Fruit fly (Drosophila melanogaster) whole organism, embryonic: Measurements from ENCODE around the gene CG15927.

Experiments
- Atf3 ChIP-seq: fragments of 200-800 bp; sonication (Bioruptor generic); optimal IDR thresholded peaks from 3 replicates; lab custom pipeline; 2016; ENCODE audit warnings: missing biosample characterization, missing genetic modification characterization
- BEAF-32 ChIP-seq: fragments of 200-800 bp; sonication (Bioruptor generic); optimal IDR thresholded peaks from 3 replicates; lab custom pipeline; 2017; ENCODE audit warnings: missing biosample characterization, missing genetic modification characterization, mild to moderate bottlenecking, moderate library complexity, missing genetic modification reagents
- CG12155 ChIP-seq: fragments of 200-800 bp; sonication (Bioruptor generic); optimal IDR thresholded peaks from 3 replicates; lab custom pipeline; 2016; ENCODE audit warnings: missing biosample characterization, missing genetic modification characterization
- CG13123 ChIP-seq: fragments of 200-800 bp; sonication (Bioruptor generic); optimal IDR thresholded peaks from 2 replicates; lab custom pipeline; 2016; ENCODE audit warnings: missing biosample characterization, missing genetic modification characterization
- CG13296 ChIP-seq: fragments of 200-800 bp; sonication (Bioruptor generic); optimal IDR thresholded peaks from 3 replicates; lab custom pipeline; 2018; ENCODE audit warnings: missing biosample characterization, mild to moderate bottlenecking, missing genetic modification characterization
- CG17612 ChIP-seq: fragments of 200-800 bp; sonication (Bioruptor generic); IDR thresholded peaks from 2 replicates; pipeline ENCODE4 v1.3.6; 2022; ENCODE audit warnings: missing biosample characterization, missing genetic modification characterization
- CG17829 ChIP-seq: fragments of 200-800 bp; optimal IDR thresholded peaks from 2 replicates; lab custom pipeline; 2019; ENCODE audit warnings: missing biosample characterization, mild to moderate bottlenecking, missing genetic modification characterization, moderate library complexity
- CG18476 ChIP-seq: fragments of 200-800 bp; sonication (Bioruptor generic); optimal IDR thresholded peaks from 2 replicates; lab custom pipeline; 2016; ENCODE audit warnings: missing biosample characterization, mild to moderate bottlenecking, missing genetic modification characterization
- CG18764 ChIP-seq: fragments of 200-800 bp; sonication (Bioruptor generic); optimal IDR thresholded peaks from 3 replicates; lab custom pipeline; 2016; ENCODE audit warnings: missing biosample characterization, missing genetic modification characterization
- CG2129 ChIP-seq: fragments of 200-800 bp; sonication (Bioruptor generic); IDR thresholded peaks from 2 replicates; pipeline ENCODE4 v1.3.6; 2022; ENCODE audit warnings: missing biosample characterization, missing genetic modification characterization; ENCODE audit not compliant: partially characterized antibody
- CG2678 ChIP-seq: fragments of 200-800 bp; sonication (Bioruptor generic); optimal IDR thresholded peaks from 3 replicates; lab custom pipeline; 2019; ENCODE audit warnings: missing biosample characterization, mild to moderate bottlenecking, missing genetic modification characterization, moderate library complexity
- CG30020 ChIP-seq: fragments of 200-800 bp; optimal IDR thresholded peaks from 2 replicates; lab custom pipeline; 2019; ENCODE audit warnings: missing biosample characterization, mild to moderate bottlenecking, missing genetic modification characterization, moderate library complexity
- CG3847 ChIP-seq: fragments of 200-800 bp; sonication (Bioruptor generic); IDR thresholded peaks from 2 replicates; pipeline ENCODE4 v1.3.6; 2022; ENCODE audit warnings: missing biosample characterization, missing genetic modification characterization
- CG5953 ChIP-seq: fragments of 200-800 bp; sonication (Bioruptor generic); IDR thresholded peaks from 2 replicates; pipeline ENCODE4 v1.3.6; 2022; ENCODE audit warnings: missing biosample characterization, missing genetic modification characterization
- CG6854 ChIP-seq: fragments of 200-800 bp; sonication (Bioruptor generic); optimal IDR thresholded peaks from 3 replicates; lab custom pipeline; 2017; ENCODE audit warnings: missing biosample characterization, mild to moderate bottlenecking, missing genetic modification characterization
- CG7556 ChIP-seq: fragments of 200-800 bp; sonication (Bioruptor generic); optimal IDR thresholded peaks from 2 replicates; lab custom pipeline; 2017; ENCODE audit warnings: missing biosample characterization, mild to moderate bottlenecking, missing genetic modification characterization
- CG9437 ChIP-seq: fragments of 200-800 bp; sonication (Bioruptor generic); optimal IDR thresholded peaks from 2 replicates; lab custom pipeline; 2018; ENCODE audit warnings: missing biosample characterization, mild to moderate bottlenecking, missing genetic modification characterization
- CG9817 ChIP-seq: fragments of 200-800 bp; sonication (Bioruptor generic); optimal IDR thresholded peaks from 2 replicates; lab custom pipeline; 2018; ENCODE audit warnings: missing biosample characterization, mild to moderate bottlenecking, missing genetic modification characterization, moderate library complexity
- CoRest ChIP-seq: fragments of 200-800 bp; sonication (Bioruptor generic); optimal IDR thresholded peaks from 3 replicates; lab custom pipeline; 2018; ENCODE audit warnings: missing biosample characterization, mild to moderate bottlenecking, missing genetic modification characterization, moderate library complexity
- Dip3 ChIP-seq: fragments of 200-800 bp; sonication (Bioruptor generic); optimal IDR thresholded peaks from 3 replicates; lab custom pipeline; 2016; ENCODE audit warnings: missing biosample characterization, missing genetic modification characterization
- Drgx ChIP-seq: fragments of 200-800 bp; sonication (Bioruptor generic); IDR thresholded peaks from 2 replicates; pipeline ENCODE4 v1.3.6; 2022; ENCODE audit warnings: missing biosample characterization, missing genetic modification characterization
- Ets65A ChIP-seq: fragments of 200-800 bp; sonication (Bioruptor generic); peaks from one replicate; lab custom pipeline; 2016; ENCODE audit warnings: missing biosample characterization, missing genetic modification characterization
- Fer1 ChIP-seq: fragments of 200-800 bp; sonication (Bioruptor generic); optimal IDR thresholded peaks from 2 replicates; lab custom pipeline; 2017; ENCODE audit warnings: missing biosample characterization, mild to moderate bottlenecking, missing genetic modification characterization
- H2.0 ChIP-seq: fragments of 200-800 bp; sonication (Bioruptor generic); IDR thresholded peaks from 2 replicates; pipeline ENCODE4 v1.3.6; 2022; ENCODE audit warnings: missing biosample characterization, missing genetic modification characterization
- Hmr ChIP-seq: fragments of 200-800 bp; sonication (Bioruptor generic); optimal IDR thresholded peaks from 3 replicates; lab custom pipeline; 2017; ENCODE audit warnings: mild to moderate bottlenecking, missing biosample characterization, missing genetic modification reagents, missing genetic modification characterization
- Hr3 ChIP-seq: fragments of 200-800 bp; sonication (Bioruptor generic); optimal IDR thresholded peaks from 3 replicates; lab custom pipeline; 2016; ENCODE audit warnings: missing biosample characterization, missing genetic modification characterization
- Hr51 ChIP-seq, 2 experiments: fragments of 200-800 bp; sonication (Bioruptor generic); optimal IDR thresholded peaks; 2 replicates in 1 of 2; 3 replicates in 1 of 2; lab custom pipeline; 2016 to 2018; ENCODE audit warnings: missing biosample characterization in 2 of 2, missing genetic modification characterization in 2 of 2, mild to moderate bottlenecking in 1 of 2, moderate library complexity in 1 of 2
- Hsf ChIP-seq: fragments of 200-800 bp; sonication (Bioruptor generic); optimal IDR thresholded peaks from 3 replicates; lab custom pipeline; 2016; ENCODE audit warnings: missing biosample characterization, missing genetic modification characterization
- MBD-R2 ChIP-seq: fragments of 200-800 bp; sonication (Bioruptor generic); IDR thresholded peaks from 2 replicates; pipeline ENCODE4 v1.3.6; 2022; ENCODE audit warnings: missing biosample characterization, missing genetic modification characterization
- Nf-YC ChIP-seq: fragments of 200-800 bp; optimal IDR thresholded peaks from 3 replicates; lab custom pipeline; 2019; ENCODE audit warnings: missing biosample characterization, mild to moderate bottlenecking, missing genetic modification characterization, moderate library complexity
- Sox100B ChIP-seq: fragments of 200-800 bp; sonication (Bioruptor generic); optimal IDR thresholded peaks from 3 replicates; lab custom pipeline; 2018; ENCODE audit warnings: missing biosample characterization, mild to moderate bottlenecking, missing genetic modification characterization
- Ssrp ChIP-seq: fragments of 200-800 bp; sonication (Bioruptor generic); optimal IDR thresholded peaks from 2 replicates; lab custom pipeline; 2018; ENCODE audit warnings: missing biosample characterization, mild to moderate bottlenecking, missing genetic modification characterization, moderate library complexity
- Usf ChIP-seq: fragments of 200-800 bp; sonication (Bioruptor generic); optimal IDR thresholded peaks from 2 replicates; lab custom pipeline; 2017; ENCODE audit warnings: missing genotype, missing biosample characterization, missing genetic modification characterization
- cwo ChIP-seq: fragments of 200-800 bp; sonication (Bioruptor generic); optimal IDR thresholded peaks from 3 replicates; lab custom pipeline; 2017; ENCODE audit warnings: missing biosample characterization, missing genetic modification characterization, mild to moderate bottlenecking, moderate library complexity, missing genetic modification reagents
- dati ChIP-seq: fragments of 200-800 bp; sonication (Bioruptor generic); IDR thresholded peaks from 2 replicates; pipeline ENCODE4 v1.3.6; 2022; ENCODE audit warnings: missing biosample characterization, missing genetic modification characterization
- esg ChIP-seq: fragments of 200-800 bp; sonication (Bioruptor generic); conservative IDR thresholded peaks from 2 replicates; pipeline ENCODE4 v1.3.6; 2022; ENCODE audit warnings: missing biosample characterization, missing genetic modification characterization
- gem ChIP-seq: fragments of 200-800 bp; sonication (Bioruptor generic); optimal IDR thresholded peaks from 2 replicates; lab custom pipeline; 2019; ENCODE audit warnings: missing biosample characterization, mild to moderate bottlenecking, missing genetic modification characterization, moderate library complexity
- grn ChIP-seq: fragments of 200-800 bp; sonication (Bioruptor generic); optimal IDR thresholded peaks from 3 replicates; lab custom pipeline; 2017; ENCODE audit warnings: missing biosample characterization, missing genetic modification characterization
- ham ChIP-seq: fragments of 200-800 bp; sonication (Bioruptor generic); IDR thresholded peaks from 2 replicates; pipeline ENCODE4 v1.3.6; 2022; ENCODE audit warnings: missing biosample characterization, missing genetic modification characterization
- insv ChIP-seq, 2 experiments: fragments of 200-800 bp; sonication (Bioruptor generic); optimal IDR thresholded peaks; 3 replicates each; lab custom pipeline; 2016 to 2018; ENCODE audit warnings: missing biosample characterization in 2 of 2, missing genetic modification characterization in 2 of 2
- phol ChIP-seq: fragments of 200-800 bp; sonication (Bioruptor generic); optimal IDR thresholded peaks from 3 replicates; lab custom pipeline; 2018; ENCODE audit warnings: missing biosample characterization, mild to moderate bottlenecking, missing genetic modification characterization, moderate library complexity
- pnt ChIP-seq: fragments of 200-800 bp; sonication (Bioruptor generic); optimal IDR thresholded peaks from 3 replicates; lab custom pipeline; 2016; ENCODE audit warnings: missing biosample characterization, missing genetic modification characterization
- shn ChIP-seq: fragments of 200-800 bp; sonication (Bioruptor generic); optimal IDR thresholded peaks from 3 replicates; lab custom pipeline; 2016; ENCODE audit warnings: missing biosample characterization, missing genetic modification characterization
- sima ChIP-seq: fragments of 200-800 bp; sonication (Bioruptor generic); optimal IDR thresholded peaks from 2 replicates; lab custom pipeline; 2016; ENCODE audit warnings: missing biosample characterization, missing genetic modification characterization
- sisA ChIP-seq: fragments of 200-800 bp; sonication (Bioruptor generic); IDR thresholded peaks from 2 replicates; pipeline ENCODE4 v1.3.6; 2022; ENCODE audit warnings: missing biosample characterization, missing genetic modification characterization
- slbo ChIP-seq: fragments of 200-800 bp; sonication (Bioruptor generic); IDR thresholded peaks from 2 replicates; pipeline ENCODE4 v1.3.6; 2022; ENCODE audit warnings: missing biosample characterization, missing genetic modification characterization
- sob ChIP-seq: fragments of 200-800 bp; sonication (Bioruptor generic); IDR thresholded peaks from 2 replicates; pipeline ENCODE4 v1.3.6; 2022; ENCODE audit warnings: missing biosample characterization, missing genetic modification characterization
- stwl ChIP-seq: fragments of 200-800 bp; sonication (Bioruptor generic); optimal IDR thresholded peaks from 3 replicates; lab custom pipeline; 2018; ENCODE audit warnings: missing biosample characterization, mild to moderate bottlenecking, missing genetic modification characterization, moderate library complexity
- yki ChIP-seq: fragments of >200 bp; optimal IDR thresholded peaks from 3 replicates; lab custom pipeline; 2018
- zfh1 ChIP-seq: fragments of 200-800 bp; sonication (Bioruptor generic); IDR thresholded peaks from 3 replicates; pipeline ENCODE4 v1.3.6; 2022; ENCODE audit warnings: missing biosample characterization, missing genetic modification characterization

The CG15927 gene

DNA sequence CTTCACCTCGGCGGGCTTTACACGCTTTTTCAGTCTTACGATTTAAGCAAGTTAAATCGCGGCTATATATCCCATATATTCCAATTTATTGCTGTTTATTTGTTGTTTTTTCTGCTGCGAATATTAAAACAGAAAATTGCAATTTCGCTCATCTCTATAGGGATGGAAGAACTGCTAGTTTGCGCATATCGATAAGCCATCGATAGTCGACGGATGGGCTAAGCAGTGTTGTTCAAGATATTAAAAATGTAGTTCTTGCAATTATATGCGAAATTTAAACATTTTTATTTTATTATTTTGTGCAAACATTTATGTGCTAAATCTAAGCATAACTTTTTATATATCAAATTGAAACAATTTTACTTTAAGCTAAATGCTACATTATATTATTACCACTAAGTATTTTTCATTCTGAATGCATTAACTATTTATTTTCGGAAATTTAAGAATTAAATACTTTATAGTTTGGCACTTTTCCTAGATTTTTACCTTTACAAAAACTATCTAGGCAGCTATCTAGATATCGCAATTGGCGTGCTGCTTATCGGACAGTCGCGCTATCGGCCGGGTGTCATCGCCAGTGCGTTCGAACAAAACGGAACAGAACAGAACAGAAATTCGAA lies 8.5 kb downstream of the CG15927 start, which contains the start of the genes Rab40 and CG42258 (continued):
- TF ChIP-seq CG30020 (tag; lab: Kevin White, UChicago): peak; percentile 57
- peak; percentile 40 for TF ChIP-seq shn
- peak; percentile 19 for TF ChIP-seq CG18764
- TF ChIP-seq CoRest (tag; lab: Kevin White, UChicago): peak; percentile 60
- no peak for TF ChIP-seq CG13123 (GFP tag; lab: Kevin White, UChicago)
- peak; percentile 58 for TF ChIP-seq Hsf (GFP tag; lab: Kevin White, UChicago)
- TF ChIP-seq Hmr (GFP tag; lab: Kevin White, UChicago): peak; percentile 48
- TF ChIP-seq CG3847 (GFP tag; lab: Robert Waterston, UW): 0 out of 2 replicates have a peak, but pooled peaks have one; percentile 29
- TF ChIP-seq CG5953 (GFP tag; lab: Robert Waterston, UW): 0 out of 2 replicates have a peak, but pooled peaks have one; percentile 8
- no peak for TF ChIP-seq Usf
- TF ChIP-seq CG2129: 0 out of 2 replicates have a peak, but pooled peaks have one; percentile 31
- TF ChIP-seq Ssrp (tag; lab: Kevin White, UChicago): peak; percentile 3
- TF ChIP-seq Sox100B (GFP tag; lab: Kevin White, UChicago): peak; percentile 28
- TF ChIP-seq Ets65A (GFP tag; lab: Kevin White, UChicago): peak; percentile 82
- no peak for TF ChIP-seq grn (GFP tag; lab: Kevin White, UChicago)
- TF ChIP-seq CG2678 (tag; lab: Kevin White, UChicago): peak; percentile 35
- TF ChIP-seq CG6854 (GFP tag; lab: Kevin White, UChicago): no peak
- peak; percentile 60 for TF ChIP-seq gem (tag; lab: Kevin White, UChicago)
- TF ChIP-seq phol (tag; lab: Kevin White, UChicago): peak; percentile 56
- TF ChIP-seq Fer1 (GFP tag; lab: Kevin White, UChicago): no peak
- peak; percentile 1 for TF ChIP-seq CG9817 (tag; lab: Kevin White, UChicago)
- peak; percentile 2; the same call in 1 of the 2 replicates for TF ChIP-seq H2.0 (GFP tag; lab: Robert Waterston, UW)
- TF ChIP-seq CG9437: peak; percentile 43
- TF ChIP-seq ham: no peak
- peak; percentile 31 for TF ChIP-seq Nf-YC (tag; lab: Kevin White, UChicago)
- TF ChIP-seq sob: no peak
- no peak for TF ChIP-seq dati
- TF ChIP-seq CG17829: peak; percentile 44
- TF ChIP-seq Drgx (GFP tag; lab: Robert Waterston, UW): no peak
- 0 out of 2 replicates have a peak, but pooled peaks have one; percentile 12 for TF ChIP-seq esg (GFP tag; lab: Robert Waterston, UW)
- TF ChIP-seq CG18476 (GFP tag; lab: Kevin White, UChicago): peak; percentile 40
- TF ChIP-seq Hr3: peak; percentile 57
- TF ChIP-seq Dip3: peak; percentile 21
- TF ChIP-seq slbo (GFP tag; lab: Robert Waterston, UW): peak; percentile 43
- TF ChIP-seq Atf3 (GFP tag; lab: Kevin White, UChicago): peak; percentile 33
- TF ChIP-seq pnt (GFP tag; lab: Kevin White, UChicago): no peak
- TF ChIP-seq CG17612 (GFP tag; lab: Robert Waterston, UW): no peak
- TF ChIP-seq stwl (tag; lab: Kevin White, UChicago): peak; percentile 63
- TF ChIP-seq sima: no peak
- TF ChIP-seq CG7556: peak; percentile 25
- peak; percentile 49 for TF ChIP-seq CG12155 (GFP tag; lab: Kevin White, UChicago)
- TF ChIP-seq zfh1 (GFP tag; lab: Robert Waterston, UW): peak; percentile 36; the same call in 1 of the 3 replicates
- no peak for TF ChIP-seq CG13296 (GFP tag; lab: Kevin White, UChicago)
- TF ChIP-seq BEAF-32: peak; percentile 84
- no peak for TF ChIP-seq yki (lab: Kevin White, UChicago)
- TF ChIP-seq insv (GFP tag; optimal IDR thresholded peaks at IDR 0.05; lab: Kevin White, UChicago): no peak
- no peak; the same call in none of the 2 replicates for TF ChIP-seq MBD-R2 (GFP tag; lab: Robert Waterston, UW)
- peak; percentile 44 for TF ChIP-seq sisA (GFP tag; lab: Robert Waterston, UW)
- no peak for TF ChIP-seq cwo (GFP tag; lab: Kevin White, UChicago)
- peak; percentile 11 to 36 for TF ChIP-seq Hr51 (GFP tag; optimal IDR thresholded peaks at IDR 0.05; lab: Kevin White, UChicago)
